Worm (Caenorhabditis elegans): ENCODE measurements around the gene F47C12.6.

The F47C12.6 gene

DNA sequence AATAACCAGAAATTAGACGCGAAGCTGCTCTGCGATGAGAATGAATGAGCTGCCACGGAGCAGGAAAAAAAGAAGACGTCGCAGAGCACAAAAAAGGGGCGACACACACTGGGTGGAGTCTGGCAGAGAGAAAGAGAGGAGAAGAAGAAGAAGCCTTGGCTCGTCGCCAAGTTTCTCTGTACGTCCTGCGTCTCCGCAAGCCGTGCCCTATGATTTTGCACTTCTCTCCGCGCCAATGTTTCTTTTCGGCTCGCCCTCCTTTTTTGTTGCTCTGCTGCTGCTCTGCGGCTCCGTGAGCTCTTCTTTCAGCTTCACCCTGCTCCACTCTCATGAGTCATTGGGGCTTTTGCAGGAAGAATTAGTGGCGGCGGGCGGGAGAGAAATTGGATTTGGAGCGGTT lies 41.7 kb upstream of the F47C12.6 start, which contains the start of gene hlh-30 (continued):
- TF ChIP-seq sem-4 (tag; optimal IDR thresholded peaks at IDR 0.05) (no peak), snpc-4 (tag; optimal IDR thresholded peaks at IDR 0.05) (no peak), ztf-4 (tag; optimal IDR thresholded peaks at IDR 0.05) (peak; percentile 7), nhr-6 (tag; optimal IDR thresholded peaks at IDR 0.05) (no peak), unc-62 (GFP tag; optimal IDR thresholded peaks at IDR 0.05) (no peak), nhr-23 (tag; optimal IDR thresholded peaks at IDR 0.05) (no peak), unc-39 (tag; optimal IDR thresholded peaks at IDR 0.05) (no peak), elt-1 (tag; optimal IDR thresholded peaks at IDR 0.05) (no peak), peb-1 (tag; optimal IDR thresholded peaks at IDR 0.05) (no peak), R02D3.7 (tag; optimal IDR thresholded peaks at IDR 0.05) (no peak), ama-1 (optimal IDR thresholded peaks at IDR 0.05) (no peak), gmeb-1 (tag; optimal IDR thresholded peaks at IDR 0.05) (no peak), egl-27 (tag; optimal IDR thresholded peaks at IDR 0.05) (no peak), nhr-25 (tag; optimal IDR thresholded peaks at IDR 0.05) (no peak), unc-55 (GFP tag; optimal IDR thresholded peaks at IDR 0.05) (peak; percentile 76), nhr-21 (tag; optimal IDR thresholded peaks at IDR 0.05) (no peak), C34F6.9 (tag; optimal IDR thresholded peaks at IDR 0.05) (peak; percentile 73), nhr-237 (tag; optimal IDR thresholded peaks at IDR 0.05) (no peak), mbf-1 (tag; optimal IDR thresholded peaks at IDR 0.05) (no peak), mab-5 (tag; optimal IDR thresholded peaks at IDR 0.05) (no peak)

DNA sequence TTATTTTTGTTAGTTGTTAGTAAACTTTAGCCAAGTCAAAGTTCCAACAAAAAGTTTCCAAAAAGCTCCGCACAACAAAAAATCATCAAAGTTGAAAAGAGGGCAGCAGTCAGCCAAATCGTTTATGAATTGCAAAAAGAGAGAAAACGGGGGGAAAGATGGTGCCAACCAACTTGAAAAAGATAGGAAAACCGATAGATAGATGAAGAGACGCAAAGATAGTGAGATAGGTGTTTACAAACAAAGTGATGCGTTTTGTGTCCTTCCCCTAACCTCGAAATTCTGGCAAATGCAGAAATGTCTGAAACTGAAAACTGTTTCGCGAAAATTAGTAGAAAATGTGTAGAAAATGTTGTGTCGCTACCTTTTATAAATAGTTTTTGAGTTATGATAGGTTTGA lies 40.3 kb upstream of the F47C12.6 start:
- TF ChIP-seq nhr-12 (tag; optimal IDR thresholded peaks at IDR 0.05) (no peak), snpc-4 (tag; optimal IDR thresholded peaks at IDR 0.05) (no peak), sma-9 (GFP tag; optimal IDR thresholded peaks at IDR 0.05) (peak; percentile 18), sma-9 (tag; optimal IDR thresholded peaks at IDR 0.05) (no peak), nhr-129 (tag; optimal IDR thresholded peaks at IDR 0.05) (peak; percentile 36), C34F6.9 (tag; optimal IDR thresholded peaks at IDR 0.05) (peak; percentile 27), lsy-2 (tag; optimal IDR thresholded peaks at IDR 0.05) (peak in 1 of 2 experiments; percentile 11), crh-2 (tag; optimal IDR thresholded peaks at IDR 0.05) (peak; percentile 6), unc-55 (GFP tag; optimal IDR thresholded peaks at IDR 0.05) (peak; percentile 39), mdl-1 (tag; optimal IDR thresholded peaks at IDR 0.05) (peak in 1 of 2 experiments; percentile 24)

ce11 chrIV:4032350-4032749 lies 39.2 kb upstream of the F47C12.6 start:
- TF ChIP-seq nhr-12 (tag; optimal IDR thresholded peaks at IDR 0.05) (no peak), fos-1 (tag; optimal IDR thresholded peaks at IDR 0.05) (peak; percentile 58)

DNA sequence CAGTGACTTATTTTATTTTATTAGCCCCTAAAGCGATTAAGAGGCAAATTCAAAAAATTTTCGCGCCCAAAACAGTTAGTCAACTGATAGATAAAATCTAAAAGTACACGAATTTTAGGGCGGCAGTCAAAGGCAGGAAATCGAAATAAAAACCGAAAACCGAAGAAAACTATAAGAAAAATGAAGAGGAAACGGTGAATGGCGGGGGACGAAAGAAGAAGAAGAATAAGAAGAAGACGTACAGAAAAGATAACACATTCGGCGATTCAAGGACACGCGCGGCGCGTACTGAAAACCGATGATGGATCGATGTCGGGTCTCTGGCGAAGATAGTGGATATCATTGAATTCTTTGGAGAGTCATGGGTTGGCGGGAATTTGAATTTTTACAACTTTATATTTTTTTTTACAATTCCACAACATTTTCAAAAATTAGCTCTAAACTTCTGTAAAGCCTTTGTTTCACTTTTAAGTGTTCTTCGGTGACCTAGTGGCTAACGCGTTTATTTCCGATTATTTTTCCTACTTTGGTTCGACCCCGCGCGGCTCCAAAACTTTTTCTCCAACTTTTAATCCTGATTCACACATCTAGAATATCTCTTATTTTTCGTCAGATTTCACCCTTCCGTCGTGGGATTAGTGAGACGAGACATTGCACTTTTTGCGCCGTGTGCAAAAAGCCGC lies 37.9 kb upstream of the F47C12.6 start:
- no peak for TF ChIP-seq skn-1 (tag; optimal IDR thresholded peaks at IDR 0.05)
- TF ChIP-seq ceh-16 (tag; optimal IDR thresholded peaks at IDR 0.05) = peak; percentile 82
- TF ChIP-seq lin-39 (tag; optimal IDR thresholded peaks at IDR 0.05) = no peak
- no peak for TF ChIP-seq C34F6.9 (tag; optimal IDR thresholded peaks at IDR 0.05)
- TF ChIP-seq blmp-1 (tag; optimal IDR thresholded peaks at IDR 0.05; ENCODE audit: insufficient read depth) = peak; percentile 66
- peak; percentile 69 for TF ChIP-seq nhr-21 (tag; optimal IDR thresholded peaks at IDR 0.05)
- TF ChIP-seq F13H6.1 (tag; optimal IDR thresholded peaks at IDR 0.05) = no peak
- no peak for TF ChIP-seq nhr-77 (tag; optimal IDR thresholded peaks at IDR 0.05)
- TF ChIP-seq lin-13 (GFP tag; optimal IDR thresholded peaks at IDR 0.05) = peak; percentile 6
- TF ChIP-seq ceh-82 (tag; optimal IDR thresholded peaks at IDR 0.05) = no peak
- no peak for TF ChIP-seq unc-39 (tag; optimal IDR thresholded peaks at IDR 0.05)
- TF ChIP-seq mab-5 (tag; optimal IDR thresholded peaks at IDR 0.05) = no peak
- TF ChIP-seq nhr-129 (tag; optimal IDR thresholded peaks at IDR 0.05) = peak; percentile 6
- peak; percentile 80 for TF ChIP-seq nhr-25 (tag; optimal IDR thresholded peaks at IDR 0.05)
- TF ChIP-seq nhr-237 (tag; optimal IDR thresholded peaks at IDR 0.05) = no peak
- TF ChIP-seq snpc-4 (tag; optimal IDR thresholded peaks at IDR 0.05) = no peak
- TF ChIP-seq sma-9 (GFP tag; optimal IDR thresholded peaks at IDR 0.05) = peak; percentile 46
- TF ChIP-seq sma-9 (tag; optimal IDR thresholded peaks at IDR 0.05) = no peak
- no peak for TF ChIP-seq dmd-4 (tag; optimal IDR thresholded peaks at IDR 0.05)
- peak; percentile 65 for TF ChIP-seq sma-3 (GFP tag; optimal IDR thresholded peaks at IDR 0.05)
- peak; percentile 79 for TF ChIP-seq gmeb-1 (tag; optimal IDR thresholded peaks at IDR 0.05)
- peak; percentile 6 for TF ChIP-seq fos-1 (tag; optimal IDR thresholded peaks at IDR 0.05)

Measured in whole organism, L2 larva.